Fruit fly (Drosophila melanogaster): ENCODE data around the gene SelG.

- TF ChIP-seq EcR (GFP tag; optimal IDR thresholded peaks at IDR 0.05) (no peak), psq (optimal IDR thresholded peaks at IDR 0.05) (no peak), CG8478 (optimal IDR thresholded peaks at IDR 0.05) (no peak)
Measured at dm6 chrX:11894198-11894597, 7.1 kb downstream of the SelG start.

Data from whole organism.